Worm (Caenorhabditis elegans): ENCODE data around the gene sri-28.

ce11 chrII:3048989-3049388 lies 511 bp downstream of the sri-28 start:
- TF ChIP-seq ceh-16 (tag; optimal IDR thresholded peaks at IDR 0.05) (no peak), unc-62 (GFP tag; optimal IDR thresholded peaks at IDR 0.05) (no peak), unc-39 (tag; optimal IDR thresholded peaks at IDR 0.05) (no peak), egl-27 (tag; optimal IDR thresholded peaks at IDR 0.05) (no peak)

Data from whole organism, L2 larva.